Fruit fly (Drosophila melanogaster) whole organism, wandering third instar larva: Measurements from ENCODE around the gene Grip75.
A peak's percentile ranks its signal among the peaks of the same experiment; 100 is the strongest.

Experiments
- Abd-B ChIP-seq: fragments of >200 bp; optimal IDR thresholded peaks from 2 replicates; lab custom pipeline; 2017; ENCODE audit warnings: missing biosample characterization, missing genetic modification characterization
- CG32264 ChIP-seq: fragments of 200-800 bp; sonication (Bioruptor generic); optimal IDR thresholded peaks from 2 replicates; lab custom pipeline; 2016; ENCODE audit warnings: missing biosample characterization, missing genetic modification characterization
- CG9705 ChIP-seq: fragments of 200-800 bp; sonication (Bioruptor generic); optimal IDR thresholded peaks from 2 replicates; lab custom pipeline; 2018; ENCODE audit warnings: missing biosample characterization, mild to moderate bottlenecking, missing genetic modification characterization
- CrebA ChIP-seq: fragments of 200-800 bp; sonication (Bioruptor generic); optimal IDR thresholded peaks from 2 replicates; lab custom pipeline; 2016; ENCODE audit warnings: missing biosample characterization, mild to moderate bottlenecking, missing genetic modification characterization, borderline replicate concordance
- Dfd ChIP-seq: fragments of >200 bp; optimal IDR thresholded peaks from 2 replicates; lab custom pipeline; 2017; ENCODE audit warnings: missing biosample characterization, missing genetic modification characterization
- Dif ChIP-seq: fragments of 200-275, 200-300 bp; sonication (Bioruptor generic); optimal IDR thresholded peaks from 2 replicates; lab custom pipeline; 2018; ENCODE audit warnings: missing biosample characterization, missing genetic modification characterization; ENCODE audit not compliant: partially characterized antibody
- GATAd ChIP-seq: sonication (Bioruptor generic); optimal IDR thresholded peaks from 2 replicates; lab custom pipeline; 2016; ENCODE audit warnings: missing biosample characterization, missing genetic modification characterization
- HLH106 ChIP-seq: fragments of 200-800 bp; optimal IDR thresholded peaks from 3 replicates; lab custom pipeline; 2019; ENCODE audit warnings: missing biosample characterization, mild to moderate bottlenecking, missing genetic modification characterization, moderate library complexity
- Hnf4 ChIP-seq: fragments of 200-800 bp; sonication (Bioruptor generic); optimal IDR thresholded peaks from 2 replicates; lab custom pipeline; 2016; ENCODE audit warnings: missing biosample characterization, mild to moderate bottlenecking, missing genetic modification characterization
- Hr78 ChIP-seq: fragments of >200 bp; optimal IDR thresholded peaks from 2 replicates; lab custom pipeline; 2017; ENCODE audit warnings: missing biosample characterization, missing genetic modification characterization
- Hr83 ChIP-seq: fragments of 200-300 bp; sonication (Bioruptor generic); optimal IDR thresholded peaks from 2 replicates; lab custom pipeline; 2016; ENCODE audit warnings: missing biosample characterization, mild to moderate bottlenecking, missing genetic modification characterization, moderate library complexity; ENCODE audit not compliant: poor library complexity, severe bottlenecking
- Jra ChIP-seq: sonication (Bioruptor generic); optimal IDR thresholded peaks from 2 replicates; lab custom pipeline; 2016; ENCODE audit warnings: missing biosample characterization, missing genetic modification characterization
- Mio ChIP-seq: sonication (Bioruptor generic); optimal IDR thresholded peaks from 2 replicates; lab custom pipeline; 2016; ENCODE audit warnings: missing biosample characterization, missing genetic modification characterization
- Myc ChIP-seq: fragments of >200 bp; optimal IDR thresholded peaks from 2 replicates; lab custom pipeline; 2017
- N ChIP-seq: fragments of >200 bp; optimal IDR thresholded peaks from 2 replicates; lab custom pipeline; 2018; ENCODE audit warnings: missing biosample characterization, missing external identifiers, missing genetic modification characterization
- OdsH ChIP-seq: fragments of 200-800 bp; sonication (Bioruptor generic); optimal IDR thresholded peaks from 2 replicates; lab custom pipeline; 2016; ENCODE audit warnings: missing biosample characterization, mild to moderate bottlenecking, missing genetic modification characterization
- Rel ChIP-seq, 2 experiments: fragments of 200-800 bp; sonication (Bioruptor generic) in 1 of 2; optimal IDR thresholded peaks; 2 replicates in 1 of 2; 3 replicates in 1 of 2; lab custom pipeline; 2016 to 2019; ENCODE audit warnings: mild to moderate bottlenecking in 2 of 2, missing biosample characterization in 2 of 2, missing genetic modification characterization in 2 of 2, moderate library complexity in 1 of 2
- Sp1 ChIP-seq: fragments of 200-800 bp; sonication (Bioruptor generic); optimal IDR thresholded peaks from 3 replicates; lab custom pipeline; 2019; ENCODE audit warnings: missing biosample characterization, mild to moderate bottlenecking, missing genetic modification characterization, moderate library complexity
- Vsx2 ChIP-seq: fragments of 200-300, 225-300 bp; sonication (Bioruptor generic); optimal IDR thresholded peaks from 2 replicates; lab custom pipeline; 2018; ENCODE audit warnings: missing biosample characterization, missing genetic modification characterization; ENCODE audit not compliant: partially characterized antibody
- brk ChIP-seq: fragments of 200-800 bp; sonication (Bioruptor generic); optimal IDR thresholded peaks from 2 replicates; lab custom pipeline; 2016; ENCODE audit warnings: missing biosample characterization, mild to moderate bottlenecking, missing genetic modification characterization
- dl ChIP-seq, 2 experiments: fragments of 175-275, 200-275 bp in 1 of 2; fragments of 200-275 bp in 1 of 2; sonication (Bioruptor generic); optimal IDR thresholded peaks; lab custom pipeline; 2018; ENCODE audit warnings: mild to moderate bottlenecking in 2 of 2, missing biosample characterization in 2 of 2, missing genetic modification characterization in 2 of 2, moderate library complexity in 2 of 2; ENCODE audit not compliant: partially characterized antibody in 2 of 2, insufficient read depth in 1 of 2
- ey ChIP-seq: fragments of 200-800 bp; sonication (Bioruptor generic); optimal IDR thresholded peaks from 2 replicates; lab custom pipeline; 2016; ENCODE audit warnings: missing biosample characterization, missing genetic modification characterization
- fru ChIP-seq: fragments of 200-800 bp; sonication (Bioruptor generic); optimal IDR thresholded peaks from 3 replicates; lab custom pipeline; 2016; ENCODE audit warnings: missing biosample characterization, mild to moderate bottlenecking, missing genetic modification characterization
- h ChIP-seq: fragments of 200-800 bp; sonication (Bioruptor generic); optimal IDR thresholded peaks from 3 replicates; lab custom pipeline; 2016; ENCODE audit warnings: missing biosample characterization, mild to moderate bottlenecking, missing genetic modification characterization
- pan ChIP-seq: fragments of >200 bp; optimal IDR thresholded peaks from 2 replicates; lab custom pipeline; 2017
- psq ChIP-seq: fragments of 200-800 bp; sonication (Bioruptor generic); optimal IDR thresholded peaks from 3 replicates; lab custom pipeline; 2017; ENCODE audit warnings: missing biosample characterization, mild to moderate bottlenecking, missing genetic modification characterization, moderate library complexity
- rgr ChIP-seq: fragments of 200-800 bp; sonication (Bioruptor generic); optimal IDR thresholded peaks from 3 replicates; lab custom pipeline; 2016; ENCODE audit warnings: missing biosample characterization, mild to moderate bottlenecking, missing genetic modification characterization
- sage ChIP-seq: fragments of 200-800 bp; sonication (Bioruptor generic); optimal IDR thresholded peaks from 2 replicates; lab custom pipeline; 2016; ENCODE audit warnings: missing biosample characterization, mild to moderate bottlenecking, missing genetic modification characterization
- sv ChIP-seq: fragments of 200-800 bp; sonication (Bioruptor generic); optimal IDR thresholded peaks from 3 replicates; lab custom pipeline; 2016; ENCODE audit warnings: missing biosample characterization, missing genetic modification characterization
- tai ChIP-seq: sonication (Bioruptor generic); optimal IDR thresholded peaks from 2 replicates; lab custom pipeline; 2016; ENCODE audit warnings: missing biosample characterization, missing genetic modification characterization
- usp ChIP-seq: fragments of >200 bp; optimal IDR thresholded peaks from 2 replicates; lab custom pipeline; 2017; ENCODE audit warnings: missing biosample characterization, missing genetic modification characterization
- woc ChIP-seq: sonication (Bioruptor generic); optimal IDR thresholded peaks from 2 replicates; lab custom pipeline; 2016; ENCODE audit warnings: missing biosample characterization, mild to moderate bottlenecking, missing genetic modification characterization

The Grip75 gene

DNA sequence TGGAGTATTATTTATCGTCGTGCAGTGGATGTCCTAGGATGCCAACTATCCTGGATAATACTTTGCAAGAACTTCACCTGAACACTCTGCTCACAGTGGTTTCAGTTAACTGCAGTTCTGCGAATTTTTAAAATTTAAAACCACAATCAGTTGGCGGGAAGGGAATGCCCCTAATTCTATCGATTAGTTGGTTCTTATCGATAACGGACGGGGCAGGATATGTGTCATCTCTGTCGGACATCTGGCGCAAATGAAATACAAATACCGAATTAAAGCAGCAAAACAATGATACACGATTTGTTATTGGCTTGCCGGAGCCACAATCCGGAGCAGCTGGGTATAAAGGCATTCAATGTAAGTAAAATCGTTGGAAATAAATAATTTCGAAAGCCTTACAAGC is at the start of gene Grip75:
Grip75 (plus strand) TSS at position 223 of the 400 bp plus-strand sequence.
- TF ChIP-seq psq (GFP tag; lab: Kevin White, UChicago) (no peak), usp (GFP tag; lab: Kevin White, UChicago) (no peak), fru (GFP tag; lab: Kevin White, UChicago) (no peak), Myc (lab: Kevin White, UChicago) (no peak), sv (GFP tag; lab: Kevin White, UChicago) (no peak), Mio (no peak), CG9705 (GFP tag; lab: Kevin White, UChicago) (no peak), Sp1 (GFP tag; lab: Kevin White, UChicago) (no peak)

- TF ChIP-seq dl (GFP tag; optimal IDR thresholded peaks at IDR 0.05; lab: Kevin White, UChicago; ENCODE audit: insufficient read depth in 1 of 2, partially characterized antibody in 2 of 2) (no peak), ey (no peak), rgr (GFP tag; lab: Kevin White, UChicago) (no peak)
Observed at dm6 chr2L:10435606-10436160, 47.4 kb upstream of the Grip75 start, which contains the start of the genes TBC1D16 and holn1. Gene TBC1D16 (minus strand): TSS chr2L:10435656. Gene holn1 (plus strand): TSS chr2L:10435995.

- TF ChIP-seq Hnf4 (GFP tag; lab: Kevin White, UChicago) (peak; percentile 70), CrebA (no peak), N (GFP tag; lab: Kevin White, UChicago) (no peak), CG9705 (GFP tag; lab: Kevin White, UChicago) (no peak), OdsH (GFP tag; lab: Kevin White, UChicago) (no peak), psq (GFP tag; lab: Kevin White, UChicago) (no peak), Jra (GFP tag; lab: Kevin White, UChicago) (peak; percentile 55), Rel (GFP tag; optimal IDR thresholded peaks at IDR 0.05; lab: Kevin White, UChicago) (no peak), Rel (tag; optimal IDR thresholded peaks at IDR 0.05; lab: Kevin White, UChicago) (no peak), Hr78 (GFP tag; lab: Kevin White, UChicago) (no peak), rgr (GFP tag; lab: Kevin White, UChicago) (no peak), h (GFP tag; lab: Kevin White, UChicago) (no peak), Sp1 (GFP tag; lab: Kevin White, UChicago) (no peak), HLH106 (no peak), Dif (no peak), Vsx2 (no peak), woc (GFP tag; lab: Kevin White, UChicago) (peak; percentile 17), pan (lab: Kevin White, UChicago) (no peak), brk (GFP tag; lab: Kevin White, UChicago) (no peak), tai (GFP tag; lab: Kevin White, UChicago) (no peak), Dfd (GFP tag; lab: Kevin White, UChicago) (no peak), Mio (no peak), ey (no peak), Hr83 (peak; percentile 59), Abd-B (GFP tag; lab: Kevin White, UChicago) (no peak), sage (GFP tag; lab: Kevin White, UChicago) (no peak), sv (GFP tag; lab: Kevin White, UChicago) (no peak), CG32264 (GFP tag; lab: Kevin White, UChicago) (no peak), usp (GFP tag; lab: Kevin White, UChicago) (no peak), fru (GFP tag; lab: Kevin White, UChicago) (no peak), Myc (lab: Kevin White, UChicago) (no peak)
Observed at dm6 chr2L:10437317-10437716, 45.8 kb upstream of the Grip75 start, which contains the start of gene STUB1. Gene STUB1 (plus strand): TSS chr2L:10437548.

- TF ChIP-seq N (GFP tag; lab: Kevin White, UChicago) (peak; percentile 10), Hnf4 (GFP tag; lab: Kevin White, UChicago) (no peak), GATAd (GFP tag; lab: Kevin White, UChicago) (no peak), tai (GFP tag; lab: Kevin White, UChicago) (no peak), Dif (no peak), sv (GFP tag; lab: Kevin White, UChicago) (no peak), h (GFP tag; lab: Kevin White, UChicago) (no peak)
Observed at dm6 chr2L:10439174-10439573, 43.9 kb upstream of the Grip75 start, which contains the start of gene Nse4. Gene Nse4 (plus strand): TSS chr2L:10439440.
